Worm (Caenorhabditis elegans) whole organism, early embryonic: ENCODE data around the gene AH9.3.

Source experiments
- aly-1 ChIP-seq: sonication (generic microtip); optimal IDR thresholded peaks from 2 replicates; lab custom pipeline; 2016; ENCODE audit warnings: missing genetic modification characterization, missing compliant biosample characterization
- ama-1 ChIP-seq: fragments of 150-350 bp; optimal IDR thresholded peaks from 2 replicates; lab custom pipeline; 2014
- ceh-36 ChIP-seq: sonication (generic microtip); optimal IDR thresholded peaks from 2 replicates; lab custom pipeline; 2016; ENCODE audit warnings: missing genetic modification characterization, inconsistent platforms, missing compliant biosample characterization
- flt-1 ChIP-seq: fragments of 200-800 bp; sonication (Bioruptor generic); IDR thresholded peaks from 2 replicates; pipeline ENCODE4 v1.3.6; 2022; ENCODE audit warnings: missing genetic modification characterization, missing compliant biosample characterization
- hmg-4 ChIP-seq: fragments of 200-800 bp; sonication (Bioruptor generic); optimal IDR thresholded peaks from 2 replicates; lab custom pipeline; 2018; ENCODE audit warnings: mild to moderate bottlenecking, missing genetic modification characterization, missing compliant biosample characterization
- hnd-1 ChIP-seq: sonication (generic microtip); optimal IDR thresholded peaks from 2 replicates; lab custom pipeline; 2016; ENCODE audit warnings: missing genetic modification characterization, missing compliant biosample characterization
- sea-1 ChIP-seq: fragments of 200-800 bp; sonication (Bioruptor generic); conservative IDR thresholded peaks from 2 replicates; pipeline ENCODE4 v1.3.6; 2022; ENCODE audit warnings: missing genetic modification characterization, missing compliant biosample characterization
- tbx-11 ChIP-seq: fragments of 200-800 bp; sonication (Bioruptor generic); IDR thresholded peaks from 2 replicates; pipeline ENCODE4 v1.3.6; 2022; ENCODE audit warnings: missing genetic modification characterization, missing compliant biosample characterization

- TF ChIP-seq ceh-36 (tag; lab: Kevin White, UChicago) (no peak), flt-1 (GFP tag; lab: Robert Waterston, UW) (no peak), aly-1 (tag; lab: Kevin White, UChicago) (no peak), hnd-1 (tag; lab: Kevin White, UChicago) (no peak), hmg-4 (GFP tag; lab: Kevin White, UChicago) (no peak), tbx-11 (GFP tag; lab: Robert Waterston, UW) (no peak), ama-1 (lab: Kevin White, UChicago) (no peak), sea-1 (GFP tag; lab: Robert Waterston, UW) (no peak)
Measured at ce11 chrX:2212712-2213111, 48.2 kb downstream of the AH9.3 start.
